Worm (Caenorhabditis elegans): Measurements from ENCODE around the gene F56C3.10.

ce11 chrX:1367416-1367815 is 14.0 kb downstream of the F56C3.10 start, which contains the start of gene dgn-2:
- no peak for TF ChIP-seq cog-1 (tag; optimal IDR thresholded peaks at IDR 0.05)
- no peak for TF ChIP-seq flt-1 (GFP tag; IDR thresholded peaks at IDR 0.05)
- no peak for TF ChIP-seq T22C8.4 (GFP tag; IDR thresholded peaks at IDR 0.05)
- no peak for TF ChIP-seq ref-1 (GFP tag; conservative IDR thresholded peaks at IDR 0.05)
- no peak for TF ChIP-seq tab-1 (GFP tag; IDR thresholded peaks at IDR 0.05)
- no peak for TF ChIP-seq ztf-23 (GFP tag; IDR thresholded peaks at IDR 0.05)

Data from whole organism, midembryonic.